Worm (Caenorhabditis elegans): Measurements from ENCODE around the gene num-1.

The num-1 gene

ce11 chrV:20828820-20829219, 791 bp upstream of the num-1 start, which contains the start of gene sbt-1 (continued):
- TF ChIP-seq mes-2 (tag; optimal IDR thresholded peaks at IDR 0.05; ENCODE audit: poor library complexity, severe bottlenecking) (peak; percentile 39), fkh-10 (GFP tag; optimal IDR thresholded peaks at IDR 0.05) (peak; percentile 94), ztf-7 (tag; optimal IDR thresholded peaks at IDR 0.05) (no peak), snpc-1.2 (GFP tag; IDR thresholded peaks at IDR 0.05) (no peak), lin-38 (GFP tag; IDR thresholded peaks at IDR 0.05) (no peak), ceh-82 (tag; optimal IDR thresholded peaks at IDR 0.05) (no peak), arid-1 (GFP tag; conservative IDR thresholded peaks at IDR 0.05) (no peak), nhr-10 (tag; optimal IDR thresholded peaks at IDR 0.05) (no peak), F44E2.7 (GFP tag; IDR thresholded peaks at IDR 0.05) (no peak), unc-130 (GFP tag; optimal IDR thresholded peaks at IDR 0.05) (no peak), nhr-25 (tag; optimal IDR thresholded peaks at IDR 0.05; ENCODE audit: borderline replicate concordance, insufficient read depth) (no peak), cey-2 (tag; optimal IDR thresholded peaks at IDR 0.05; ENCODE audit: borderline replicate concordance, insufficient read depth) (no peak), daf-8 (GFP tag; IDR thresholded peaks at IDR 0.05) (no peak), skn-1 (tag; optimal IDR thresholded peaks at IDR 0.05) (no peak), lir-3 (tag; optimal IDR thresholded peaks at IDR 0.05) (no peak), aly-2 (tag; optimal IDR thresholded peaks at IDR 0.05) (no peak), hlh-30 (tag; optimal IDR thresholded peaks at IDR 0.05; ENCODE audit: insufficient read depth) (peak; percentile 83), nhr-76 (tag; optimal IDR thresholded peaks at IDR 0.05) (no peak), nhr-102 (tag; optimal IDR thresholded peaks at IDR 0.05) (no peak), lin-29 (GFP tag; IDR thresholded peaks at IDR 0.05) (no peak), mdl-1 (tag; optimal IDR thresholded peaks at IDR 0.05) (peak in 1 of 2 experiments; percentile 69), dmd-8 (GFP tag; IDR thresholded peaks at IDR 0.05) (no peak), attf-4 (tag; optimal IDR thresholded peaks at IDR 0.05) (no peak), egl-27 (tag; optimal IDR thresholded peaks at IDR 0.05) (no peak), F26F4.8 (GFP tag; conservative IDR thresholded peaks at IDR 0.05) (no peak), dmd-9 (GFP tag; IDR thresholded peaks at IDR 0.05) (no peak), madf-9 (GFP tag; conservative IDR thresholded peaks at IDR 0.05) (no peak), mxl-3 (GFP tag; optimal IDR thresholded peaks at IDR 0.05) (no peak), lin-1 (GFP tag; IDR thresholded peaks at IDR 0.05) (no peak), R02D3.7 (tag; optimal IDR thresholded peaks at IDR 0.05) (no peak), nhr-11 (tag; optimal IDR thresholded peaks at IDR 0.05) (peak; percentile 45), zag-1 (tag; optimal IDR thresholded peaks at IDR 0.05) (no peak), ceh-32 (tag; optimal IDR thresholded peaks at IDR 0.05; ENCODE audit: poor library complexity) (no peak), nhr-77 (tag; optimal IDR thresholded peaks at IDR 0.05) (no peak), madf-5 (GFP tag; IDR thresholded peaks at IDR 0.05) (no peak), zip-2 (tag; optimal IDR thresholded peaks at IDR 0.05) (no peak), lin-39 (tag; optimal IDR thresholded peaks at IDR 0.05) (no peak), hif-1 (tag; optimal IDR thresholded peaks at IDR 0.05) (peak in 1 of 2 experiments; percentile 56), hmg-1.1 (GFP tag; IDR thresholded peaks at IDR 0.05) (peak; percentile 75), daf-19 (GFP tag; conservative IDR thresholded peaks at IDR 0.05) (no peak), pqm-1 (tag; optimal IDR thresholded peaks at IDR 0.05) (no peak), Y75B8A.6 (GFP tag; IDR thresholded peaks at IDR 0.05) (no peak), gei-8 (GFP tag; optimal IDR thresholded peaks at IDR 0.05) (no peak), dmd-6 (GFP tag; IDR thresholded peaks at IDR 0.05) (no peak), php-3 (GFP tag; IDR thresholded peaks at IDR 0.05) (no peak), F10B5.3 (tag; optimal IDR thresholded peaks at IDR 0.05) (no peak), ceh-28 (tag; optimal IDR thresholded peaks at IDR 0.05) (peak; percentile 30), unc-39 (tag; optimal IDR thresholded peaks at IDR 0.05) (no peak), sdz-12 (GFP tag; optimal IDR thresholded peaks at IDR 0.05) (no peak), Y105C5A.15 (GFP tag; IDR thresholded peaks at IDR 0.05) (no peak), Y5F2A.4 (GFP tag; optimal IDR thresholded peaks at IDR 0.05) (no peak)
